Fruit fly (Drosophila melanogaster) whole organism, wandering third instar larva: ENCODE data around the gene FeCH.

ENCODE experiments used
- Abd-B ChIP-seq: fragments of >200 bp; optimal IDR thresholded peaks from 2 replicates; lab custom pipeline; 2017; ENCODE audit warnings: missing biosample characterization, missing genetic modification characterization
- CG32264 ChIP-seq: fragments of 200-800 bp; sonication (Bioruptor generic); optimal IDR thresholded peaks from 2 replicates; lab custom pipeline; 2016; ENCODE audit warnings: missing biosample characterization, missing genetic modification characterization
- CG9705 ChIP-seq: fragments of 200-800 bp; sonication (Bioruptor generic); optimal IDR thresholded peaks from 2 replicates; lab custom pipeline; 2018; ENCODE audit warnings: missing biosample characterization, mild to moderate bottlenecking, missing genetic modification characterization
- CrebA ChIP-seq: fragments of 200-800 bp; sonication (Bioruptor generic); optimal IDR thresholded peaks from 2 replicates; lab custom pipeline; 2016; ENCODE audit warnings: missing biosample characterization, mild to moderate bottlenecking, missing genetic modification characterization, borderline replicate concordance
- Dfd ChIP-seq: fragments of >200 bp; optimal IDR thresholded peaks from 2 replicates; lab custom pipeline; 2017; ENCODE audit warnings: missing biosample characterization, missing genetic modification characterization
- Dif ChIP-seq: fragments of 200-275, 200-300 bp; sonication (Bioruptor generic); optimal IDR thresholded peaks from 2 replicates; lab custom pipeline; 2018; ENCODE audit warnings: missing biosample characterization, missing genetic modification characterization; ENCODE audit not compliant: partially characterized antibody
- GATAd ChIP-seq: sonication (Bioruptor generic); optimal IDR thresholded peaks from 2 replicates; lab custom pipeline; 2016; ENCODE audit warnings: missing biosample characterization, missing genetic modification characterization
- HLH106 ChIP-seq: fragments of 200-800 bp; optimal IDR thresholded peaks from 3 replicates; lab custom pipeline; 2019; ENCODE audit warnings: missing biosample characterization, mild to moderate bottlenecking, missing genetic modification characterization, moderate library complexity
- Hnf4 ChIP-seq: fragments of 200-800 bp; sonication (Bioruptor generic); optimal IDR thresholded peaks from 2 replicates; lab custom pipeline; 2016; ENCODE audit warnings: missing biosample characterization, mild to moderate bottlenecking, missing genetic modification characterization
- Hr78 ChIP-seq: fragments of >200 bp; optimal IDR thresholded peaks from 2 replicates; lab custom pipeline; 2017; ENCODE audit warnings: missing biosample characterization, missing genetic modification characterization
- Hr83 ChIP-seq: fragments of 200-300 bp; sonication (Bioruptor generic); optimal IDR thresholded peaks from 2 replicates; lab custom pipeline; 2016; ENCODE audit warnings: missing biosample characterization, mild to moderate bottlenecking, missing genetic modification characterization, moderate library complexity; ENCODE audit not compliant: poor library complexity, severe bottlenecking
- Jra ChIP-seq: sonication (Bioruptor generic); optimal IDR thresholded peaks from 2 replicates; lab custom pipeline; 2016; ENCODE audit warnings: missing biosample characterization, missing genetic modification characterization
- Mio ChIP-seq: sonication (Bioruptor generic); optimal IDR thresholded peaks from 2 replicates; lab custom pipeline; 2016; ENCODE audit warnings: missing biosample characterization, missing genetic modification characterization
- Myc ChIP-seq: fragments of >200 bp; optimal IDR thresholded peaks from 2 replicates; lab custom pipeline; 2017
- N ChIP-seq: fragments of >200 bp; optimal IDR thresholded peaks from 2 replicates; lab custom pipeline; 2018; ENCODE audit warnings: missing biosample characterization, missing external identifiers, missing genetic modification characterization
- OdsH ChIP-seq: fragments of 200-800 bp; sonication (Bioruptor generic); optimal IDR thresholded peaks from 2 replicates; lab custom pipeline; 2016; ENCODE audit warnings: missing biosample characterization, mild to moderate bottlenecking, missing genetic modification characterization
- Sp1 ChIP-seq: fragments of 200-800 bp; sonication (Bioruptor generic); optimal IDR thresholded peaks from 3 replicates; lab custom pipeline; 2019; ENCODE audit warnings: missing biosample characterization, mild to moderate bottlenecking, missing genetic modification characterization, moderate library complexity
- Vsx2 ChIP-seq: fragments of 200-300, 225-300 bp; sonication (Bioruptor generic); optimal IDR thresholded peaks from 2 replicates; lab custom pipeline; 2018; ENCODE audit warnings: missing biosample characterization, missing genetic modification characterization; ENCODE audit not compliant: partially characterized antibody
- br ChIP-seq: fragments of 200-800 bp; sonication (Bioruptor generic); optimal IDR thresholded peaks from 2 replicates; lab custom pipeline; 2016; ENCODE audit warnings: missing biosample characterization, missing genetic modification characterization
- brk ChIP-seq: fragments of 200-800 bp; sonication (Bioruptor generic); optimal IDR thresholded peaks from 2 replicates; lab custom pipeline; 2016; ENCODE audit warnings: missing biosample characterization, mild to moderate bottlenecking, missing genetic modification characterization
- dl ChIP-seq, 2 experiments: fragments of 175-275, 200-275 bp in 1 of 2; fragments of 200-275 bp in 1 of 2; sonication (Bioruptor generic); optimal IDR thresholded peaks; lab custom pipeline; 2018; ENCODE audit warnings: mild to moderate bottlenecking in 2 of 2, missing biosample characterization in 2 of 2, missing genetic modification characterization in 2 of 2, moderate library complexity in 2 of 2; ENCODE audit not compliant: partially characterized antibody in 2 of 2, insufficient read depth in 1 of 2
- dmrt93B ChIP-seq: fragments of 200-800 bp; sonication (Bioruptor generic); optimal IDR thresholded peaks from 2 replicates; lab custom pipeline; 2018; ENCODE audit warnings: missing biosample characterization, mild to moderate bottlenecking, missing genetic modification characterization
- dsf ChIP-seq: sonication (Bioruptor generic); optimal IDR thresholded peaks from 2 replicates; lab custom pipeline; 2016; ENCODE audit warnings: missing biosample characterization, missing genetic modification characterization, borderline replicate concordance
- ey ChIP-seq: fragments of 200-800 bp; sonication (Bioruptor generic); optimal IDR thresholded peaks from 2 replicates; lab custom pipeline; 2016; ENCODE audit warnings: missing biosample characterization, missing genetic modification characterization
- foxo ChIP-seq, 2 experiments: fragments of 200-800 bp; sonication (Bioruptor generic); optimal IDR thresholded peaks; 2 replicates in 1 of 2; 3 replicates in 1 of 2; lab custom pipeline; 2016 to 2017; ENCODE audit warnings: missing biosample characterization in 2 of 2, missing genetic modification characterization in 2 of 2
- fru ChIP-seq: fragments of 200-800 bp; sonication (Bioruptor generic); optimal IDR thresholded peaks from 3 replicates; lab custom pipeline; 2016; ENCODE audit warnings: missing biosample characterization, mild to moderate bottlenecking, missing genetic modification characterization
- h ChIP-seq: fragments of 200-800 bp; sonication (Bioruptor generic); optimal IDR thresholded peaks from 3 replicates; lab custom pipeline; 2016; ENCODE audit warnings: missing biosample characterization, mild to moderate bottlenecking, missing genetic modification characterization
- jim ChIP-seq: fragments of 175-275, 200-325 bp; sonication (Bioruptor generic); optimal IDR thresholded peaks from 2 replicates; lab custom pipeline; 2016; ENCODE audit warnings: missing biosample characterization, mild to moderate bottlenecking, missing genetic modification characterization
- lola ChIP-seq: fragments of >200 bp; optimal IDR thresholded peaks from 2 replicates; lab custom pipeline; 2017; ENCODE audit warnings: missing biosample characterization, missing genetic modification characterization
- pan ChIP-seq: fragments of >200 bp; optimal IDR thresholded peaks from 2 replicates; lab custom pipeline; 2017
- psq ChIP-seq: fragments of 200-800 bp; sonication (Bioruptor generic); optimal IDR thresholded peaks from 3 replicates; lab custom pipeline; 2017; ENCODE audit warnings: missing biosample characterization, mild to moderate bottlenecking, missing genetic modification characterization, moderate library complexity
- rgr ChIP-seq: fragments of 200-800 bp; sonication (Bioruptor generic); optimal IDR thresholded peaks from 3 replicates; lab custom pipeline; 2016; ENCODE audit warnings: missing biosample characterization, mild to moderate bottlenecking, missing genetic modification characterization
- sage ChIP-seq: fragments of 200-800 bp; sonication (Bioruptor generic); optimal IDR thresholded peaks from 2 replicates; lab custom pipeline; 2016; ENCODE audit warnings: missing biosample characterization, mild to moderate bottlenecking, missing genetic modification characterization
- sv ChIP-seq: fragments of 200-800 bp; sonication (Bioruptor generic); optimal IDR thresholded peaks from 3 replicates; lab custom pipeline; 2016; ENCODE audit warnings: missing biosample characterization, missing genetic modification characterization
- tai ChIP-seq: sonication (Bioruptor generic); optimal IDR thresholded peaks from 2 replicates; lab custom pipeline; 2016; ENCODE audit warnings: missing biosample characterization, missing genetic modification characterization
- usp ChIP-seq: fragments of >200 bp; optimal IDR thresholded peaks from 2 replicates; lab custom pipeline; 2017; ENCODE audit warnings: missing biosample characterization, missing genetic modification characterization
- woc ChIP-seq: sonication (Bioruptor generic); optimal IDR thresholded peaks from 2 replicates; lab custom pipeline; 2016; ENCODE audit warnings: missing biosample characterization, mild to moderate bottlenecking, missing genetic modification characterization

Gene FeCH

dm6 chr3R:31825571-31826068 lies 13.5 kb upstream of the FeCH start:
- TF ChIP-seq lola (GFP tag; lab: Kevin White, UChicago) = no peak
- TF ChIP-seq brk = no peak
- no peak for TF ChIP-seq Abd-B
- TF ChIP-seq fru = no peak
- no peak for TF ChIP-seq pan (lab: Kevin White, UChicago)
- TF ChIP-seq Myc (lab: Kevin White, UChicago) = no peak
- TF ChIP-seq rgr = no peak
- TF ChIP-seq woc = no peak
- no peak for TF ChIP-seq Vsx2
- TF ChIP-seq dsf (GFP tag; lab: Kevin White, UChicago) = no peak

DNA sequence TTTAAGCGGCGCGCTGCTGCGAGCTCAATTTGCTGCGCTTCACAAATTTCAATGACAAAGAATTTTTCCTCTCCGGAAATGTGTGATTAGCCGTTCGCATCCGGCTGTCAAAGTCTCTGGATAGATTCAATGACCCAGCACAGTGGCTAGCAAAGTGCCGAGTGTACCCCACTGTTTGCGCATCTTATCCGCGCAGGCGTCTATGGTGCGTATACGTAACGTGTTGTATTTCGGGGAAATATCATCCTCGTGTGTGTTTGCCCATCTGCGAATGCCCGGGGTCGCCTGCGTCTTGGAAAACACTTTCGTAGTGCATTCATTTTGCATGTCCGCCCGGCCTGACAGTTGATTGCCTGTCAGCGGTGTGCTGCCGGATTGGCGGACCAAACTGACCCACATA lies 12.1 kb upstream of the FeCH start:
- TF ChIP-seq foxo (GFP tag; optimal IDR thresholded peaks at IDR 0.05; lab: Kevin White, UChicago) (no peak), Mio (GFP tag; lab: Kevin White, UChicago) (no peak), Dif (GFP tag; lab: Kevin White, UChicago) (no peak), brk (no peak), CrebA (no peak), rgr (no peak), Myc (lab: Kevin White, UChicago) (no peak), Abd-B (no peak), usp (no peak), dmrt93B (GFP tag; lab: Kevin White, UChicago) (no peak), pan (lab: Kevin White, UChicago) (no peak), dl (GFP tag; optimal IDR thresholded peaks at IDR 0.05; lab: Kevin White, UChicago; ENCODE audit: insufficient read depth in 1 of 2, partially characterized antibody in 2 of 2) (no peak), sv (GFP tag; lab: Kevin White, UChicago) (no peak), CG32264 (GFP tag; lab: Kevin White, UChicago) (no peak), Jra (GFP tag; lab: Kevin White, UChicago) (no peak), br (no peak)

dm6 chr3R:31822462-31822861 lies 10.4 kb upstream of the FeCH start:
- TF ChIP-seq Dfd (no peak), jim (GFP tag; lab: Kevin White, UChicago) (no peak), Hnf4 (GFP tag; lab: Kevin White, UChicago) (no peak), Myc (lab: Kevin White, UChicago) (no peak), OdsH (GFP tag; lab: Kevin White, UChicago) (no peak)

dm6 chr3R:31812976-31813298 lies 841 bp upstream of the FeCH start:
- TF ChIP-seq usp (no peak), Hnf4 (GFP tag; lab: Kevin White, UChicago) (no peak), woc (no peak), foxo (GFP tag; optimal IDR thresholded peaks at IDR 0.05; lab: Kevin White, UChicago) (no peak), GATAd (GFP tag; lab: Kevin White, UChicago) (no peak), pan (lab: Kevin White, UChicago) (no peak), CG9705 (GFP tag; lab: Kevin White, UChicago) (no peak), psq (no peak), Hr78 (GFP tag; lab: Kevin White, UChicago) (no peak), Sp1 (no peak), brk (no peak), N (GFP tag; lab: Kevin White, UChicago) (no peak), tai (no peak), Jra (GFP tag; lab: Kevin White, UChicago) (no peak)
- TF ChIP-seq, all 38 proteins: peak for 0

DNA sequence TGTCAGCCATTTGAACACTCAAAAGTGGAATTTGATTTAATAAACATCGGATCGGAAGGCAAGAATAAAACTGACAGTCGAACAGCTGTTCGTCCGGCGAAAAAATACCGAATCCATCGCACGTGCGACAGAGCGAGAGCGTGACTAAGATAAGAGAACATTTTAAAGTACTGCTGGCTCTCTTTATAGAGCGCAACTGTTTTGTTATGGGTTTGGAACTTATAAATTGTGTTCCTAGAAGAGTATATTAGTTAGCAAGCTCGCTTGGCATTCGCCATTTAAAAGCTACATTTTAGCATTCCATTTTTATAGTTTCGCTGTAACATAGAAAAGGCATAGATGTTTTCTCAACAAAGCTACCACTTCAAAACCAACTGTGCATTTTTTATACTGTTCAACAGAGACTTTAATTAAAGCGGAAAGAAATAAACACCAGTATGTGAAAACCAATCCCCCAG lies 2.0 kb downstream of the FeCH start, which contains the start of gene Rift:
Gene Rift (minus strand): TSS at position 114 of the 458 bp plus-strand sequence.
- TF ChIP-seq Sp1 (no peak), GATAd (GFP tag; lab: Kevin White, UChicago) (no peak), brk (no peak), h (GFP tag; lab: Kevin White, UChicago) (no peak), dsf (GFP tag; lab: Kevin White, UChicago) (no peak), br (no peak), Hr78 (GFP tag; lab: Kevin White, UChicago) (no peak), tai (no peak), CrebA (no peak), sage (GFP tag; lab: Kevin White, UChicago) (peak; percentile 8), OdsH (GFP tag; lab: Kevin White, UChicago) (peak; percentile 33), dmrt93B (GFP tag; lab: Kevin White, UChicago) (no peak), N (GFP tag; lab: Kevin White, UChicago) (no peak), Hr83 (GFP tag; lab: Kevin White, UChicago) (peak; percentile 31), Mio (GFP tag; lab: Kevin White, UChicago) (no peak), CG9705 (GFP tag; lab: Kevin White, UChicago) (no peak), Vsx2 (no peak), Dif (GFP tag; lab: Kevin White, UChicago) (no peak), Hnf4 (GFP tag; lab: Kevin White, UChicago) (no peak), lola (GFP tag; lab: Kevin White, UChicago) (no peak), Myc (lab: Kevin White, UChicago) (no peak), dl (GFP tag; optimal IDR thresholded peaks at IDR 0.05; lab: Kevin White, UChicago; ENCODE audit: insufficient read depth in 1 of 2, partially characterized antibody in 2 of 2) (peak in 1 of 2 experiments; percentile 62), usp (no peak), rgr (peak; percentile 11), HLH106 (tag; lab: Kevin White, UChicago) (peak; percentile 16), ey (GFP tag; lab: Kevin White, UChicago) (no peak), foxo (GFP tag; optimal IDR thresholded peaks at IDR 0.05; lab: Kevin White, UChicago) (peak in 1 of 2 experiments; percentile 36)
